Fruit fly (Drosophila melanogaster) Kc167 (cell line): ENCODE measurements around the gene Vdup1.

Experiments used
- h ChIP-seq: fragments of >200 bp; optimal IDR thresholded peaks from 3 replicates; lab custom pipeline; 2018; ENCODE audit warnings: missing external identifiers
- psq ChIP-seq: fragments of >200 bp; optimal IDR thresholded peaks from 2 replicates; lab custom pipeline; 2017; ENCODE audit warnings: missing external identifiers

- TF ChIP-seq psq (lab: Kevin White, UChicago) (no peak), h (lab: Kevin White, UChicago) (no peak)
Observed at dm6 chr3L:175949-176348, 2.8 kb downstream of the Vdup1 start, which contains the start of gene CG7049.
